Fruit fly (Drosophila melanogaster) whole organism, embryonic: ENCODE results near the gene CG15373.

ENCODE experiments used
- ase ChIP-seq: fragments of 200-800 bp; sonication (Bioruptor generic); IDR thresholded peaks from 3 replicates; pipeline ENCODE4 v1.3.6; 2022; ENCODE audit warnings: missing biosample characterization, missing genetic modification characterization
- ash1 ChIP-seq: fragments of 200-800 bp; sonication (Bioruptor generic); optimal IDR thresholded peaks from 2 replicates; lab custom pipeline; 2018; ENCODE audit warnings: missing biosample characterization, mild to moderate bottlenecking, missing genetic modification characterization
- kay ChIP-seq: fragments of 200-800 bp; sonication (Bioruptor generic); optimal IDR thresholded peaks from 2 replicates; lab custom pipeline; 2016; ENCODE audit warnings: missing biosample characterization, missing genetic modification characterization
- ttk ChIP-seq: fragments of 200-800 bp; sonication (Bioruptor generic); IDR thresholded peaks from 2 replicates; pipeline ENCODE4 v2.1.2; 2022; ENCODE audit warnings: missing biosample characterization, missing genetic modification characterization

DNA sequence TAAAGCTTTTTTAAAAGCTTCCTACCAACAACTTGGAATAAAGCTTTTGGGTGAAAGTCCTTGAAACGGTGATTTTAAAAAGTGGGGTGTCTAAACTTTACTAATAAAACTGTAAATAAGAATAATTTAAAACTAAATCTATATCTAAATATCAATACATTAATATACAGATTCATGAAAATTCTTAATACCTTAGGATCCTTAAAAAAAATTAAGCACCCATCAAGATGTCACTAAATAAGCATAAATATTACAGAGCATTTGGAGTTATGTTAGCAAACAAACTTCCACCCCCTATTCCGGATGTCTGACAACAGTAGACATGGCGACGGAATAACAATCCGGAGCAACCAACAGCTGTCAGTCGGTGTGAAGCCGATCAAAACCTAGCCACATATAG lies 20.4 kb downstream of the CG15373 start, which contains the start of gene Dhc16F:
- no peak for TF ChIP-seq ttk (GFP tag; lab: Robert Waterston, UW)
- no peak for TF ChIP-seq ase (GFP tag; lab: Robert Waterston, UW)
- no peak for TF ChIP-seq ash1 (GFP tag; lab: Kevin White, UChicago)
- TF ChIP-seq kay = no peak
